Worm (Caenorhabditis elegans): ENCODE measurements around the gene K07C5.3.
"Not testable (repeated sequence)": the region's sequence is repeated elsewhere in the genome, so short reads cannot be mapped to it uniquely, and the experiment has no call there.

ce11 chrV:10341905-10342328, 915 bp upstream of the K07C5.3 start, which contains the start of gene K07C5.13:
- not testable (repeated sequence) for TF ChIP-seq him-1, dao-5, W03F9.2 (tag; optimal IDR thresholded peaks at IDR 0.05)

Data from whole organism, L4/young adult.